Fruit fly (Drosophila melanogaster): ENCODE data around the gene CG14626.

dm6 chrX:1235618-1236006 is 51.0 kb downstream of the CG14626 start:
- TF ChIP-seq CTCF (optimal IDR thresholded peaks at IDR 0.05) (no peak), CG8478 (optimal IDR thresholded peaks at IDR 0.05) (no peak)

All from S2 (cell line).